Fruit fly (Drosophila melanogaster): ENCODE measurements around the gene CG14456.

The CG14456 gene

dm6 chr3L:22686987-22687386, at the start of gene CG14456, which contains the start of gene CG14455:
Gene CG14456 (plus strand): TSS chr3L:22687222.
Gene CG14455 (minus strand): TSS chr3L:22687087.
- no peak for TF ChIP-seq psq (optimal IDR thresholded peaks at IDR 0.05)
- no peak for TF ChIP-seq pan (optimal IDR thresholded peaks at IDR 0.05)
- TF ChIP-seq usp (GFP tag; optimal IDR thresholded peaks at IDR 0.05): no peak
- TF ChIP-seq CG8478 (optimal IDR thresholded peaks at IDR 0.05): no peak
- no peak for TF ChIP-seq EcR (GFP tag; optimal IDR thresholded peaks at IDR 0.05)
- TF ChIP-seq Dll (optimal IDR thresholded peaks at IDR 0.05): no peak

- TF ChIP-seq pan (optimal IDR thresholded peaks at IDR 0.05): no peak
- TF ChIP-seq EcR (GFP tag; optimal IDR thresholded peaks at IDR 0.05): no peak
- no peak for TF ChIP-seq usp (GFP tag; optimal IDR thresholded peaks at IDR 0.05)
- no peak for TF ChIP-seq psq (optimal IDR thresholded peaks at IDR 0.05)
- no peak for TF ChIP-seq Dll (optimal IDR thresholded peaks at IDR 0.05)
- TF ChIP-seq CG8478 (optimal IDR thresholded peaks at IDR 0.05): no peak
These were observed 49.0 kb upstream of the CG14456 start, which contains the start of gene CG14459 for dm6 chr3L:22637866-22638534. Gene CG14459 (minus strand): TSS chr3L:22637916.

dm6 chr3L:22642276-22642900, 44.6 kb upstream of the CG14456 start:
- TF ChIP-seq Dll (optimal IDR thresholded peaks at IDR 0.05) (no peak), psq (optimal IDR thresholded peaks at IDR 0.05) (no peak), usp (GFP tag; optimal IDR thresholded peaks at IDR 0.05) (no peak), EcR (GFP tag; optimal IDR thresholded peaks at IDR 0.05) (no peak)

- TF ChIP-seq CG8478 (optimal IDR thresholded peaks at IDR 0.05): no peak
- no peak for TF ChIP-seq pan (optimal IDR thresholded peaks at IDR 0.05)
- TF ChIP-seq psq (optimal IDR thresholded peaks at IDR 0.05): no peak
- TF ChIP-seq usp (GFP tag; optimal IDR thresholded peaks at IDR 0.05): no peak
- TF ChIP-seq EcR (GFP tag; optimal IDR thresholded peaks at IDR 0.05): no peak
- TF ChIP-seq Dll (optimal IDR thresholded peaks at IDR 0.05): no peak
These were observed 41.7 kb upstream of the CG14456 start, which contains the start of gene CG33766 for dm6 chr3L:22645327-22645726. Gene CG33766 (plus strand): TSS chr3L:22645627.

- no peak for TF ChIP-seq psq (optimal IDR thresholded peaks at IDR 0.05)
- TF ChIP-seq pan (optimal IDR thresholded peaks at IDR 0.05): no peak
- no peak for TF ChIP-seq CG8478 (optimal IDR thresholded peaks at IDR 0.05)
- TF ChIP-seq Dll (optimal IDR thresholded peaks at IDR 0.05): no peak
- TF ChIP-seq usp (GFP tag; optimal IDR thresholded peaks at IDR 0.05): no peak
- TF ChIP-seq EcR (GFP tag; optimal IDR thresholded peaks at IDR 0.05): no peak
These were observed 41.0 kb upstream of the CG14456 start, which contains the start of gene CG33767 for dm6 chr3L:22646007-22646406. Gene CG33767 (plus strand): TSS chr3L:22646307.

- no peak for TF ChIP-seq psq (optimal IDR thresholded peaks at IDR 0.05)
- TF ChIP-seq EcR (GFP tag; optimal IDR thresholded peaks at IDR 0.05): no peak
- TF ChIP-seq CG8478 (optimal IDR thresholded peaks at IDR 0.05): no peak
- TF ChIP-seq pan (optimal IDR thresholded peaks at IDR 0.05): no peak
- no peak for TF ChIP-seq usp (GFP tag; optimal IDR thresholded peaks at IDR 0.05)
- TF ChIP-seq Dll (optimal IDR thresholded peaks at IDR 0.05): no peak
These were observed 40.2 kb upstream of the CG14456 start, which contains the start of gene CG33768 for dm6 chr3L:22646863-22647262. Gene CG33768 (plus strand): TSS chr3L:22647163.

dm6 chr3L:22647627-22648026, 39.4 kb upstream of the CG14456 start, which contains the start of gene CG33769:
Gene CG33769 (plus strand): TSS chr3L:22647927.
- TF ChIP-seq CG8478 (optimal IDR thresholded peaks at IDR 0.05): no peak
- no peak for TF ChIP-seq pan (optimal IDR thresholded peaks at IDR 0.05)
- TF ChIP-seq psq (optimal IDR thresholded peaks at IDR 0.05): no peak
- no peak for TF ChIP-seq EcR (GFP tag; optimal IDR thresholded peaks at IDR 0.05)

dm6 chr3L:22648372-22648771, 38.6 kb upstream of the CG14456 start, which contains the start of gene CG33770:
Gene CG33770 (plus strand): TSS chr3L:22648672.
- TF ChIP-seq Dll (optimal IDR thresholded peaks at IDR 0.05) (no peak), CG8478 (optimal IDR thresholded peaks at IDR 0.05) (no peak), usp (GFP tag; optimal IDR thresholded peaks at IDR 0.05) (no peak), EcR (GFP tag; optimal IDR thresholded peaks at IDR 0.05) (no peak), pan (optimal IDR thresholded peaks at IDR 0.05) (no peak), psq (optimal IDR thresholded peaks at IDR 0.05) (no peak)

- no peak for TF ChIP-seq usp (GFP tag; optimal IDR thresholded peaks at IDR 0.05)
- no peak for TF ChIP-seq CG8478 (optimal IDR thresholded peaks at IDR 0.05)
- no peak for TF ChIP-seq pan (optimal IDR thresholded peaks at IDR 0.05)
- TF ChIP-seq psq (optimal IDR thresholded peaks at IDR 0.05): no peak
- no peak for TF ChIP-seq EcR (GFP tag; optimal IDR thresholded peaks at IDR 0.05)
- TF ChIP-seq Dll (optimal IDR thresholded peaks at IDR 0.05): no peak
These were observed 37.9 kb upstream of the CG14456 start, which contains the start of gene CG33771 for dm6 chr3L:22649096-22649495. Gene CG33771 (plus strand): TSS chr3L:22649396.

- TF ChIP-seq pan (optimal IDR thresholded peaks at IDR 0.05): no peak
- no peak for TF ChIP-seq CG8478 (optimal IDR thresholded peaks at IDR 0.05)
- TF ChIP-seq psq (optimal IDR thresholded peaks at IDR 0.05): no peak
- no peak for TF ChIP-seq usp (GFP tag; optimal IDR thresholded peaks at IDR 0.05)
- TF ChIP-seq EcR (GFP tag; optimal IDR thresholded peaks at IDR 0.05): no peak
These were observed 34.6 kb upstream of the CG14456 start, which contains the start of gene CG33772 for dm6 chr3L:22652425-22652824. Gene CG33772 (minus strand): TSS chr3L:22652525.

- TF ChIP-seq pan (optimal IDR thresholded peaks at IDR 0.05) (no peak), usp (GFP tag; optimal IDR thresholded peaks at IDR 0.05) (no peak), CG8478 (optimal IDR thresholded peaks at IDR 0.05) (no peak), Dll (optimal IDR thresholded peaks at IDR 0.05) (no peak), psq (optimal IDR thresholded peaks at IDR 0.05) (no peak), EcR (GFP tag; optimal IDR thresholded peaks at IDR 0.05) (no peak)
These were observed 21.9 kb upstream of the CG14456 start for dm6 chr3L:22665110-22665509.

All from whole organism.